Worm (Caenorhabditis elegans): Measurements from ENCODE around the gene trpp-1.
"Not testable (repeated sequence)": the region's sequence is repeated elsewhere in the genome, so short reads cannot be mapped to it uniquely, and the experiment has no call there.

trpp-1 gene

DNA sequence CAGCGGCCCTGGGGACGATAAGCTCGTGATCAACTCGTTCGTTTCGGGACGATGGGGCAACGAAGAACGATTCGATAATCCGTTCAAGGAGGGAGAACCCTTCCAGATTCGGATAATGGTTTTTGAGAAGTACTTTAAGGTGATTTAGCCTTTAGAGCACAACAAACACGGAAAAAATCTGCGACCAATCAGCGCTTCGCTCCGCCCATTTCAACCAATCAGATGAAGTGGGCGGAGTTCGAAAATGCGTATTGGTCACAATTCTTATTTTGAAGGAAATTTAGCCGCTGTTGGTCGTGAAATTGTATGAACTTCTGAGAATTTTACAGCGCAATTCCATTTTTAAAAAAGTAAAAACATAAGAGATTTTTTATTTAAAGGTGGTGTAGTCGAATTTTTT is 5.4 kb downstream of the trpp-1 start:
- TF ChIP-seq madf-6 (GFP tag; IDR thresholded peaks at IDR 0.05) (no peak), nfyb-1 (GFP tag; IDR thresholded peaks at IDR 0.05) (peak; percentile 67; the same call in 1 of the 2 replicates)

DNA sequence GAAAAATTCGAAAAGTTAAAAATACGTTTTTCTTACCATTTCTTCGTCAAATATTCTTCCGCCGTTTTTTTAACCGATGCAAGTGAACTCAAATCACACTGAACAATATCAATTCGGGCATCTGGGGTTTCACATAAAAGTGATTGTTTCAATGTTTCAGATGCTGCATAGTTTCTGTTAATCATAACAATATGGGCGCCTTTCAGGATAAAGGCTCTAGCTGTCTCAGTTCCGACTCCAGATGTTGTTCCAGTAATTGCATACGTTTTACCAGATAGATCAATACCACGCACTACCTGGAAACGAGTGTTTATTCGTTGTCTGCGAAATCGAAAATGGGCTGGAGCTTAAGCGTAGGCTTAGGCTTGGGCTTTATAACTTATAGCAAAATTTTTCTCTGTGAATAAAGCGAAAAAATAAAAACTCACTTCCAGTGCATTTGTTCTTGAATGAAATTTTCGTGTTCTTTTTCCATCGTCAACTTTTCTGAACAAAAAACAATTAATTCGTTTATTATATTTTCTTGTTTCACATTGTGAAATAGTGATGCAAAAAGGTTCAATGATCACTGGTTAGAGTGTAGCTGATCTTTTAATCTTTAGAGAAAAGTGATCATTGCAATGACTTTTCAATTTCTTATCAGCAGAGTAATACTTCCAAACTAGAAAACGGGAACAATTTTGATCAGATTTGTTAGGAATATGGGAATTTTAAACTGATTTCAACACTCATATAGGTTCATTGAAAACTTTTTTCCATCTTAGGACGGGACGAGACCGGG is 10.2 kb downstream of the trpp-1 start:
- TF ChIP-seq egl-44 (GFP tag; IDR thresholded peaks at IDR 0.05) (no peak), mel-28 (tag; optimal IDR thresholded peaks at IDR 0.05; ENCODE audit: borderline replicate concordance) (no peak), C06A6.2 (GFP tag; conservative IDR thresholded peaks at IDR 0.05) (no peak), nhr-80 (tag; optimal IDR thresholded peaks at IDR 0.05) (peak; percentile 51)

DNA sequence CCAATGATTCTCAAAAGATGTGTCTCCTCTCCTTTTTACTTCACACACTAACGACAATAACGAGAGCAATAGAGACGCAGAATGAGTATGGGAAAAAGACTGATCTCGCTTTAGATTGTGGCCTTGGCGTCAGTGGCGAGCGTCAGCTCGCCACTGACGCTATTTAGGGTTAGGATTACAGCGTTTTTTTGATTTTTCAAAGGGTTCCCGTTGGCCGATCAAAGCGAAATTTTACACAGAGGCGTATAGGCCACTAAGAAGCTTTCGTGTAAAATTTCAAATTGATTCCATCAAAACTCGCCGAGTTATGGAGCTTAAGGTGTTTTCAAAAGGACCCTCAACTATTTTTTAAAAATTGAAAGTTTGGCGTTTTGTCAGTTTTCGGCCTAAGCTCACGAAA is 11.3 kb downstream of the trpp-1 start, which contains the start of gene DC2.5:
DC2.5 (minus strand) TSS at position 101 of the 400 bp plus-strand sequence.
- TF ChIP-seq F33H1.4 (GFP tag; IDR thresholded peaks at IDR 0.05); pbrm-1 (GFP tag; IDR thresholded peaks at IDR 0.05); ztf-22 (GFP tag; optimal IDR thresholded peaks at IDR 0.05): not testable (repeated sequence)

DNA sequence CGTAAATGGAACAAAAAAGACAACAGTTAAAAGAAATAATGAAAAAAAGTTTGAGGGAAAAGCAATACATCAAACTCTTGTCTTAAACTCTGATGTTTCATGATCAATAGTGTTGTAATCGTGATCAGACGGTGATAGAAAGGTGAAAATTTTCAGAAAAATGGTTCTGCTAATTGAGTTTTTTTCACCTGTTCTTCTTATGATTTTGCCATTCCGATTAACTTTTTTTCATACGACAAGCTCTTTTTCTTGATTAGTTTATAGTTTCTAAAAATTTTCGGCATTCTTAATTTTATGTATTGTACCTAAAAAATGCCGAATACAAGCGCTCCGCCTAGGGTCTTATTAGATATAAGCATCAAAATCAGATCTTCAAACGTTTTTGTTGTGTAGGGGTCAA is 14.3 kb downstream of the trpp-1 start:
- TF ChIP-seq F37B4.10 (GFP tag; IDR thresholded peaks at IDR 0.05) (no peak), B0035.1 (tag; optimal IDR thresholded peaks at IDR 0.05) (no peak), mcd-1 (GFP tag; IDR thresholded peaks at IDR 0.05) (no peak), ekl-4 (GFP tag; IDR thresholded peaks at IDR 0.05) (no peak), F23B12.7 (tag; optimal IDR thresholded peaks at IDR 0.05; ENCODE audit: insufficient read depth) (no peak), lag-1 (GFP tag; IDR thresholded peaks at IDR 0.05) (no peak), zim-3 (tag; optimal IDR thresholded peaks at IDR 0.05) (no peak), ceh-27 (GFP tag; optimal IDR thresholded peaks at IDR 0.05) (no peak), attf-3 (GFP tag; conservative IDR thresholded peaks at IDR 0.05) (no peak), F39B2.1 (GFP tag; IDR thresholded peaks at IDR 0.05) (no peak), nhr-120 (GFP tag; IDR thresholded peaks at IDR 0.05) (no peak), aptf-2 (GFP tag; conservative IDR thresholded peaks at IDR 0.05) (no peak), akir-1 (GFP tag; optimal IDR thresholded peaks at IDR 0.05) (no peak), lsy-27 (tag; optimal IDR thresholded peaks at IDR 0.05; ENCODE audit: borderline replicate concordance, insufficient read depth) (no peak), lin-40 (tag; optimal IDR thresholded peaks at IDR 0.05) (no peak), hlh-26 (GFP tag; conservative IDR thresholded peaks at IDR 0.05) (no peak), attf-5 (GFP tag; optimal IDR thresholded peaks at IDR 0.05) (no peak), egrh-3 (GFP tag; IDR thresholded peaks at IDR 0.05) (no peak), nfyb-1 (GFP tag; IDR thresholded peaks at IDR 0.05) (no peak), attf-6 (GFP tag; IDR thresholded peaks at IDR 0.05) (no peak)

DNA sequence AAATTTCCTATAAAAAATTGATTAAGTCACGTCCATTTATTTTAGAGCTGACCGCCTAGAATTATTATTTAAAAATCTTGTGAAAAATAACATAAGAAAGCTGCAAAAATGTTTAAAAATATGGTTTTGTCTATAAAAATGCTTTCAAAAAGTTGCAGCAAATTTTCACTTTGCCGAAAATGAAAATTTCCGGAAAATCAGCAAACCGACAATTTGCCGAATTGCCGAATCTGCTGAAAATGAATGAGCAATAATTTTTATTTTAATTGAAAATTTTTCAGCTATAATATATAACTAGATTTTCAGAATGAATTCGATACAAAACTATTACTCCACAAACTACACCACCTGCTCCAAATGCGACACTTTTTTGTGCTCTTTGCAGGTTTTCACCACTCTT is 15.4 kb downstream of the trpp-1 start, which contains the start of gene srh-78:
srh-78 (plus strand) TSS at position 301 of the 400 bp plus-strand sequence.
- TF ChIP-seq him-1 (tag; optimal IDR thresholded peaks at IDR 0.05): no peak
- no peak for TF ChIP-seq lir-1 (GFP tag; conservative IDR thresholded peaks at IDR 0.05)
- TF ChIP-seq snpc-1.3 (tag; optimal IDR thresholded peaks at IDR 0.05; ENCODE audit: insufficient read depth): no peak
- no peak for TF ChIP-seq gei-17 (GFP tag; optimal IDR thresholded peaks at IDR 0.05)

Measured in whole organism, young adult.